Fruit fly (Drosophila melanogaster) whole organism, embryonic: ENCODE results near the gene CG17068.

ENCODE experiments used
- Adf1 ChIP-seq: fragments of 200-800 bp; sonication (Bioruptor generic); IDR thresholded peaks from 2 replicates; pipeline ENCODE4 v1.3.6; 2022; ENCODE audit warnings: missing biosample characterization, missing genetic modification characterization
- Bgb ChIP-seq: fragments of 200-800 bp; sonication (Bioruptor generic); IDR thresholded peaks from 2 replicates; pipeline ENCODE4 v1.3.6; 2022; ENCODE audit warnings: missing biosample characterization, missing genetic modification characterization; ENCODE audit not compliant: partially characterized antibody
- Blimp-1 ChIP-seq: fragments of 200-800 bp; sonication (Bioruptor generic); optimal IDR thresholded peaks from 3 replicates; lab custom pipeline; 2018; ENCODE audit warnings: missing biosample characterization, missing genetic modification characterization, mild to moderate bottlenecking, moderate library complexity, missing genetic modification reagents
- BtbVII ChIP-seq: fragments of 200-800 bp; sonication (Bioruptor generic); optimal IDR thresholded peaks from 3 replicates; lab custom pipeline; 2017; ENCODE audit warnings: missing biosample characterization, mild to moderate bottlenecking, missing genetic modification characterization
- CG10209 ChIP-seq: fragments of 200-800 bp; sonication (Bioruptor generic); optimal IDR thresholded peaks from 3 replicates; lab custom pipeline; 2017; ENCODE audit warnings: missing biosample characterization, mild to moderate bottlenecking, missing genetic modification characterization, missing genetic modification reagents
- CG10543 ChIP-seq: fragments of 200-800 bp; sonication (Bioruptor generic); optimal IDR thresholded peaks from 3 replicates; lab custom pipeline; 2017; ENCODE audit warnings: missing biosample characterization, mild to moderate bottlenecking, missing genetic modification characterization, moderate library complexity
- CG12769 ChIP-seq: fragments of 200-800 bp; sonication (Bioruptor generic); optimal IDR thresholded peaks from 2 replicates; lab custom pipeline; 2019; ENCODE audit warnings: missing biosample characterization, mild to moderate bottlenecking, missing genetic modification characterization, moderate library complexity
- CG1647 ChIP-seq: fragments of 200-800 bp; sonication (Bioruptor generic); optimal IDR thresholded peaks from 3 replicates; lab custom pipeline; 2016; ENCODE audit warnings: missing biosample characterization, missing genetic modification characterization
- CG17612 ChIP-seq: fragments of 200-800 bp; sonication (Bioruptor generic); IDR thresholded peaks from 2 replicates; pipeline ENCODE4 v1.3.6; 2022; ENCODE audit warnings: missing biosample characterization, missing genetic modification characterization
- CG1792 ChIP-seq: fragments of 200-800 bp; sonication (Bioruptor generic); optimal IDR thresholded peaks from 2 replicates; lab custom pipeline; 2016; ENCODE audit warnings: missing biosample characterization, missing genetic modification characterization
- CG18011 ChIP-seq: fragments of 200-800 bp; sonication (Bioruptor generic); optimal IDR thresholded peaks from 2 replicates; lab custom pipeline; 2017; ENCODE audit warnings: missing biosample characterization, missing genetic modification characterization, mild to moderate bottlenecking, moderate library complexity, missing genotype
- CG31365 ChIP-seq: fragments of 200-800 bp; sonication (Bioruptor generic); optimal IDR thresholded peaks from 2 replicates; lab custom pipeline; 2018; ENCODE audit warnings: missing biosample characterization, mild to moderate bottlenecking, missing genetic modification characterization
- CG32767 ChIP-seq: fragments of 200-800 bp; sonication (Bioruptor generic); IDR thresholded peaks from 2 replicates; pipeline ENCODE4 v1.3.6; 2022; ENCODE audit warnings: missing biosample characterization, missing genetic modification characterization
- CG3281 ChIP-seq: fragments of 200-800 bp; sonication (Bioruptor generic); optimal IDR thresholded peaks from 3 replicates; lab custom pipeline; 2017; ENCODE audit warnings: missing biosample characterization, mild to moderate bottlenecking, missing genetic modification characterization
- CG33557 ChIP-seq: fragments of 200-800 bp; sonication (Bioruptor generic); optimal IDR thresholded peaks from 2 replicates; lab custom pipeline; 2019; ENCODE audit warnings: missing biosample characterization, mild to moderate bottlenecking, missing genetic modification characterization, moderate library complexity
- CG4404 ChIP-seq: fragments of 200-800 bp; sonication (Bioruptor generic); IDR thresholded peaks from 2 replicates; pipeline ENCODE4 v1.3.6; 2022; ENCODE audit warnings: missing biosample characterization, missing genetic modification characterization
- CG8290 ChIP-seq, 3 experiments: fragments of 200-800 bp; sonication (Bioruptor generic); optimal IDR thresholded peaks; 2 replicates each; lab custom pipeline; 2016 to 2019; ENCODE audit warnings: missing biosample characterization in 3 of 3, missing genetic modification characterization in 3 of 3, mild to moderate bottlenecking in 2 of 3, moderate library complexity in 1 of 3
- CG9727 ChIP-seq: fragments of 200-800 bp; sonication (Bioruptor generic); optimal IDR thresholded peaks from 3 replicates; lab custom pipeline; 2017; ENCODE audit warnings: missing biosample characterization, mild to moderate bottlenecking, missing genetic modification characterization
- CG9817 ChIP-seq: fragments of 200-800 bp; sonication (Bioruptor generic); optimal IDR thresholded peaks from 2 replicates; lab custom pipeline; 2018; ENCODE audit warnings: missing biosample characterization, mild to moderate bottlenecking, missing genetic modification characterization, moderate library complexity
- Elba2 ChIP-seq: fragments of 200-800 bp; sonication (Bioruptor generic); optimal IDR thresholded peaks from 3 replicates; lab custom pipeline; 2016; ENCODE audit warnings: missing biosample characterization, missing genetic modification characterization
- Ets65A ChIP-seq: fragments of 200-800 bp; sonication (Bioruptor generic); peaks from one replicate; lab custom pipeline; 2016; ENCODE audit warnings: missing biosample characterization, missing genetic modification characterization
- HLH4C ChIP-seq: fragments of 200-800 bp; sonication (Bioruptor generic); IDR thresholded peaks from 3 replicates; pipeline ENCODE4 v1.3.6; 2022; ENCODE audit warnings: missing biosample characterization, missing genetic modification characterization; ENCODE audit not compliant: partially characterized antibody
- HLHmδ ChIP-seq: fragments of 200-800 bp; sonication (Bioruptor generic); optimal IDR thresholded peaks from 2 replicates; lab custom pipeline; 2018; ENCODE audit warnings: missing biosample characterization, mild to moderate bottlenecking, missing genetic modification characterization, moderate library complexity
- Hr39 ChIP-seq: fragments of >200 bp; optimal IDR thresholded peaks from 2 replicates; lab custom pipeline; 2017
- Med ChIP-seq: fragments of 200-800 bp; sonication (Bioruptor generic); peaks from one replicate; lab custom pipeline; 2016; ENCODE audit warnings: missing biosample characterization, missing genetic modification characterization, mild to moderate bottlenecking, inconsistent platforms, moderate library complexity
- Mrtf ChIP-seq: fragments of 200-800 bp; sonication (Bioruptor generic); IDR thresholded peaks from 3 replicates; pipeline ENCODE4 v1.3.6; 2022; ENCODE audit warnings: missing biosample characterization, missing genetic modification characterization
- Poxn ChIP-seq: fragments of 200-800 bp; sonication (Bioruptor generic); IDR thresholded peaks from 2 replicates; pipeline ENCODE4 v1.3.6; 2022; ENCODE audit warnings: missing biosample characterization, missing genetic modification characterization
- ash1 ChIP-seq: fragments of 200-800 bp; sonication (Bioruptor generic); optimal IDR thresholded peaks from 2 replicates; lab custom pipeline; 2018; ENCODE audit warnings: missing biosample characterization, mild to moderate bottlenecking, missing genetic modification characterization
- bab2 ChIP-seq: fragments of 200-800 bp; sonication (Bioruptor generic); optimal IDR thresholded peaks from 2 replicates; lab custom pipeline; 2016; ENCODE audit warnings: missing biosample characterization, missing genetic modification characterization
- bcd ChIP-seq: fragments of 200-800 bp; sonication (Bioruptor generic); optimal IDR thresholded peaks from 2 replicates; lab custom pipeline; 2017; ENCODE audit warnings: missing biosample characterization, mild to moderate bottlenecking, missing genetic modification characterization
- cas ChIP-seq: fragments of 200-800 bp; sonication (Bioruptor generic); IDR thresholded peaks from 2 replicates; pipeline ENCODE4 v1.3.6; 2022; ENCODE audit warnings: missing biosample characterization, missing genetic modification characterization
- cg ChIP-seq: fragments of 200-800 bp; sonication (Bioruptor generic); optimal IDR thresholded peaks from 3 replicates; lab custom pipeline; 2019; ENCODE audit warnings: missing biosample characterization, mild to moderate bottlenecking, missing genetic modification characterization, moderate library complexity
- ci ChIP-seq: fragments of 200-800 bp; sonication (Bioruptor generic); IDR thresholded peaks from 3 replicates; pipeline ENCODE4 v1.3.6; 2022; ENCODE audit warnings: missing biosample characterization, missing genetic modification characterization
- crol ChIP-seq: fragments of 200-800 bp; sonication (Bioruptor generic); IDR thresholded peaks from 2 replicates; pipeline ENCODE4 v1.3.6; 2022; ENCODE audit warnings: missing biosample characterization, missing genetic modification characterization
- crp ChIP-seq, 2 experiments: fragments of 200-800 bp; sonication (Bioruptor generic); optimal IDR thresholded peaks; 2 replicates in 1 of 2; 3 replicates in 1 of 2; lab custom pipeline; 2017; ENCODE audit warnings: missing biosample characterization in 2 of 2, missing genetic modification characterization in 2 of 2, mild to moderate bottlenecking in 1 of 2, moderate library complexity in 1 of 2
- dpn ChIP-seq, 2 experiments: fragments of 200-800 bp; sonication (Bioruptor generic); optimal IDR thresholded peaks; 3 replicates each; lab custom pipeline; 2016; ENCODE audit warnings: missing biosample characterization in 2 of 2, missing genetic modification characterization in 2 of 2
- en ChIP-seq: fragments of 200-800 bp; sonication (Bioruptor generic); optimal IDR thresholded peaks from 2 replicates; lab custom pipeline; 2016; ENCODE audit warnings: missing biosample characterization, missing genetic modification characterization
- fd3F ChIP-seq: fragments of 200-800 bp; sonication (Bioruptor generic); optimal IDR thresholded peaks from 2 replicates; lab custom pipeline; 2018; ENCODE audit warnings: missing biosample characterization, mild to moderate bottlenecking, missing genetic modification characterization, moderate library complexity
- fru ChIP-seq: fragments of >200 bp; optimal IDR thresholded peaks from 2 replicates; lab custom pipeline; 2017
- jumu ChIP-seq: fragments of 200-800 bp; sonication (Bioruptor generic); optimal IDR thresholded peaks from 3 replicates; lab custom pipeline; 2016; ENCODE audit warnings: missing biosample characterization, missing genetic modification characterization
- klu ChIP-seq: fragments of 200-800 bp; sonication (Bioruptor generic); IDR thresholded peaks from 2 replicates; pipeline ENCODE4 v1.3.6; 2022; ENCODE audit warnings: missing biosample characterization, missing genetic modification characterization
- mld ChIP-seq: fragments of 200-800 bp; sonication (Bioruptor generic); IDR thresholded peaks from 3 replicates; pipeline ENCODE4 v1.3.6; 2022; ENCODE audit warnings: missing biosample characterization, missing genetic modification characterization; ENCODE audit not compliant: partially characterized antibody
- org-1 ChIP-seq: fragments of 200-800 bp; sonication (Bioruptor generic); optimal IDR thresholded peaks from 2 replicates; lab custom pipeline; 2017; ENCODE audit warnings: missing biosample characterization, missing genetic modification characterization
- pnt ChIP-seq: fragments of 200-800 bp; sonication (Bioruptor generic); optimal IDR thresholded peaks from 3 replicates; lab custom pipeline; 2016; ENCODE audit warnings: missing biosample characterization, missing genetic modification characterization
- run ChIP-seq: fragments of 200-800 bp; sonication (Bioruptor generic); optimal IDR thresholded peaks from 3 replicates; lab custom pipeline; 2018; ENCODE audit warnings: missing biosample characterization, mild to moderate bottlenecking, missing genetic modification characterization
- sr ChIP-seq: fragments of 200-800 bp; sonication (Bioruptor generic); IDR thresholded peaks from 3 replicates; pipeline ENCODE4 v1.3.6; 2022; ENCODE audit warnings: missing biosample characterization, missing genetic modification characterization
- ssp ChIP-seq: fragments of 200-800 bp; sonication (Bioruptor generic); IDR thresholded peaks from 2 replicates; pipeline ENCODE4 v1.3.6; 2022; ENCODE audit warnings: missing biosample characterization, missing genetic modification characterization
- zen ChIP-seq: fragments of 200-800 bp; sonication (Bioruptor generic); optimal IDR thresholded peaks from 3 replicates; lab custom pipeline; 2018; ENCODE audit warnings: missing biosample characterization, mild to moderate bottlenecking, missing genetic modification characterization, moderate library complexity

The CG17068 gene

DNA sequence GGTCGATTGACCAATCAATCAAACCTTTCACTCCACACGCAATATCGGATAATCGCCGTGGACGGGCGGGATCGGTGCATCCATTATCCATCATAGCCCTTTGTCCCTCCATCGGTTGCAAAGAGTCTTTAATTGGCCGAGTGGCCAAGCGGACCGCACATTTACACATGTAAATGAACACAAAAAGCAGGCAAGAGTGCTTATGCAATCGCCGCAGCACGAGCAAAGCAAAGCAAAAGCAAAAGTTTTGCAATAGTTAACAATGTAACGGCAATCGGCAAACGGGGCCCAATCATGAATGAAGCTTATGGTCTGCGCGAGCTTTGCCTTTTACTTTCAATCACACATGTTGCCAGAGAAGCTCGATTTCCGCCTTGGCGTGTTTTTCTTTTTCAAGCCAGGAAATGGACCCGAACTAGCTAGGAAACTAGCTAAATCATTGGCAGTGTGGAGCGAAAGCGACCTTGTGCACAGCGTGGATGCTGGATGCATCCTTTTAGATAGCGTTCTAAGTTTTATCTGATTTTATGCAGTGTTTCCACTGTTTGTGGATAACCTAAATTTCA is 7.5 kb downstream of the CG17068 start (continued):
- TF ChIP-seq sr (GFP tag; lab: Robert Waterston, UW): no peak
- TF ChIP-seq ci (GFP tag; lab: Robert Waterston, UW): 0 out of 3 replicates have a peak, but pooled peaks have one; percentile 18
- TF ChIP-seq, all 482 proteins: peak for 15

- TF ChIP-seq fd3F (GFP tag; lab: Kevin White, UChicago) (no peak), Poxn (no peak), CG33557 (GFP tag; lab: Kevin White, UChicago) (no peak), Blimp-1 (GFP tag; lab: Kevin White, UChicago) (peak; percentile 68), CG1647 (GFP tag; lab: Kevin White, UChicago) (no peak), CG10543 (GFP tag; lab: Kevin White, UChicago) (no peak), CG9817 (tag; lab: Kevin White, UChicago) (no peak), zen (tag; lab: Kevin White, UChicago) (no peak), CG3281 (GFP tag; lab: Kevin White, UChicago) (no peak), jumu (GFP tag; lab: Kevin White, UChicago) (no peak), CG18011 (GFP tag; lab: Kevin White, UChicago) (no peak), bcd (GFP tag; lab: Kevin White, UChicago) (no peak), CG17612 (GFP tag; lab: Robert Waterston, UW) (peak; percentile 86), fru (lab: Kevin White, UChicago) (no peak), CG4404 (GFP tag; lab: Robert Waterston, UW) (no peak), CG32767 (GFP tag; lab: Robert Waterston, UW) (no peak), CG31365 (tag; lab: Kevin White, UChicago) (no peak), ash1 (no peak), Elba2 (GFP tag; lab: Kevin White, UChicago) (no peak), mld (no peak), CG8290 (GFP tag; optimal IDR thresholded peaks at IDR 0.05; lab: Kevin White, UChicago) (peak; percentile 80), CG8290 (tag; optimal IDR thresholded peaks at IDR 0.05; lab: Kevin White, UChicago) (peak in 1 of 2 experiments; percentile 73), HLH4C (GFP tag; lab: Robert Waterston, UW) (no peak), klu (GFP tag; lab: Robert Waterston, UW) (no peak), Ets65A (GFP tag; lab: Kevin White, UChicago) (peak; percentile 84), cas (no peak)
These were observed 10.2 kb downstream of the CG17068 start for dm6 chrX:20240518-20241186.

DNA sequence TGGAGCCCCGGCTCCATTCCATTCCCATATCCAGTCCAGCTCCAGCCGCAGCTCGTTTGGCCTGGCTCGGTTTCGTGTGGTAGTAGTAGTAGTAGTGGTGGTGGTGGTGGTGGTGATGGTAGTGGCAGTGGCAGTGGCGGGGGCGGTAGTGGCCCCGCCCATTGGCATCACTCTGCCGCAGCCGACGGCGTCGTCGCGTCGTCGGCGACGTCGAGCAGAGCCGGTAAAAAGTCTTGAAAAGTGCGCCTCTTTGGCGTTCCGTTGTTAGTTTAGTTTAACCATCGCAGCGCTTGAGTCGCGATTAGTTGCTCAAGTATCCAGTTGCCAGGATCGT is 11.3 kb downstream of the CG17068 start, which contains the start of gene obst-A:
TSS of gene obst-A (plus strand) at position 248 of the 334 bp plus-strand sequence.
- TF ChIP-seq Adf1 (GFP tag; lab: Robert Waterston, UW) (peak; percentile 49; the same call in 1 of the 2 replicates), bab2 (GFP tag; lab: Kevin White, UChicago) (no peak), sr (GFP tag; lab: Robert Waterston, UW) (peak; percentile 33; the same call in 1 of the 3 replicates), pnt (no peak), run (tag; lab: Kevin White, UChicago) (no peak), crp (GFP tag; optimal IDR thresholded peaks at IDR 0.05; lab: Kevin White, UChicago) (no peak), HLHmδ (GFP tag; lab: Kevin White, UChicago) (no peak), CG10209 (GFP tag; lab: Kevin White, UChicago) (no peak), crol (peak; percentile 26; the same call in 1 of the 2 replicates), CG9727 (GFP tag; lab: Kevin White, UChicago) (no peak), BtbVII (GFP tag; lab: Kevin White, UChicago) (no peak), Bgb (GFP tag; lab: Robert Waterston, UW) (no peak), Hr39 (no peak), org-1 (no peak), Med (GFP tag; lab: Kevin White, UChicago) (peak; percentile 7), dpn (GFP tag; optimal IDR thresholded peaks at IDR 0.05; lab: Kevin White, UChicago) (no peak), ssp (no peak), cg (GFP tag; lab: Kevin White, UChicago) (peak; percentile 45), Mrtf (GFP tag; lab: Robert Waterston, UW) (no peak), CG12769 (tag; lab: Kevin White, UChicago) (peak; percentile 48), CG1792 (GFP tag; lab: Kevin White, UChicago) (no peak), en (no peak)
